Worm (Caenorhabditis elegans) whole organism, L3 larva: ENCODE data around the gene F56D6.18.

Experiments
- aly-2 ChIP-seq: fragments of 150-350 bp; optimal IDR thresholded peaks from 2 replicates; lab custom pipeline; 2014; ENCODE audit warnings: missing biosample characterization, missing genetic modification characterization
- ama-1 ChIP-seq: fragments of 150-350 bp; optimal IDR thresholded peaks from 2 replicates; lab custom pipeline; 2018
- ceh-16 ChIP-seq: sonication (generic microtip); optimal IDR thresholded peaks from 2 replicates; lab custom pipeline; 2017; ENCODE audit warnings: missing biosample characterization, missing genetic modification characterization
- elt-1 ChIP-seq: fragments of 150-350 bp; optimal IDR thresholded peaks from 2 replicates; lab custom pipeline; 2014; ENCODE audit warnings: missing biosample characterization, missing genetic modification characterization
- lin-39 ChIP-seq: fragments of 150-350 bp; optimal IDR thresholded peaks from 2 replicates; lab custom pipeline; 2018; ENCODE audit warnings: missing biosample characterization, missing genetic modification reagents, missing genetic modification characterization
- nhr-11 ChIP-seq: fragments of 150-350 bp; optimal IDR thresholded peaks from 2 replicates; lab custom pipeline; 2014; ENCODE audit warnings: missing biosample characterization, missing genetic modification characterization
- skn-1 ChIP-seq: fragments of 150-350 bp; optimal IDR thresholded peaks from 2 replicates; lab custom pipeline; 2014; ENCODE audit warnings: missing biosample characterization, missing genetic modification characterization
- snpc-4 ChIP-seq: fragments of 150-350 bp; optimal IDR thresholded peaks from 2 replicates; lab custom pipeline; 2014; ENCODE audit warnings: missing biosample characterization, missing genetic modification characterization
- unc-62 ChIP-seq: fragments of 150-350 bp; sonication (generic microtip); optimal IDR thresholded peaks from 4 replicates; lab custom pipeline; 2014; ENCODE audit warnings: missing biosample characterization, missing genetic modification reagents, missing genetic modification characterization

ce11 chrIV:3894004-3894480 is 17.7 kb downstream of the F56D6.18 start, which contains the start of gene F56D6.8:
- TF ChIP-seq ama-1: no peak
- no peak for TF ChIP-seq aly-2 (tag; lab: Kevin White, UChicago)
- TF ChIP-seq snpc-4: no peak
- no peak for TF ChIP-seq elt-1 (tag; lab: Kevin White, UChicago)
- no peak for TF ChIP-seq nhr-11 (tag; lab: Kevin White, UChicago)
- TF ChIP-seq lin-39 (tag; lab: Kevin White, UChicago): no peak
- no peak for TF ChIP-seq unc-62 (GFP tag; lab: Kevin White, UChicago)
- TF ChIP-seq skn-1 (tag; lab: Kevin White, UChicago): no peak
- no peak for TF ChIP-seq ceh-16 (tag; lab: Kevin White, UChicago)
